Worm (Caenorhabditis elegans): ENCODE measurements around the gene cutl-4.

cutl-4 gene

DNA sequence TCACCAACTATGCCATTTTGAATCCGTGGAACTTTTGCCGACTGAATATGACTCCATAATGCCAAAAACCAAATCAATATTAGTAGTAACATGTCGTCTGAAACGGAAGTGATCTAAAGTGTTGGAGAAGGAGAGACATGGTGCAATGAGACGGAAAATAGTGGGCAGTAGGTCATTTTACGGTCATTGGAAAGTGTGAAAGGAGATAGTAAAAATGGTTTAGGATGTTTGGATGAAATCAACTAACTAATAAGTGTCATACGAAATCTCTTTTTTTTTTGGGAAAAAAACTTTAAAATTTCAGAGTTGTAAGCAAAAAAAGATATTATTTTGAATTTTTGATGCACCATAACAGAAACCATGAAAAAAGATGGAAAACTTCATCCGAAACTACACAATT lies at the start of gene cutl-4:
cutl-4 (minus strand) TSS at position 101 of the 400 bp plus-strand sequence.
- TF ChIP-seq fos-1 (tag; optimal IDR thresholded peaks at IDR 0.05) (no peak), duxl-1 (tag; optimal IDR thresholded peaks at IDR 0.05; ENCODE audit: poor library complexity) (no peak), ceh-44 (GFP tag; IDR thresholded peaks at IDR 0.05) (no peak), aha-1 (tag) (no peak), unc-39 (tag; optimal IDR thresholded peaks at IDR 0.05) (no peak), ceh-82 (tag; optimal IDR thresholded peaks at IDR 0.05) (no peak), attf-4 (tag; optimal IDR thresholded peaks at IDR 0.05) (no peak)

DNA sequence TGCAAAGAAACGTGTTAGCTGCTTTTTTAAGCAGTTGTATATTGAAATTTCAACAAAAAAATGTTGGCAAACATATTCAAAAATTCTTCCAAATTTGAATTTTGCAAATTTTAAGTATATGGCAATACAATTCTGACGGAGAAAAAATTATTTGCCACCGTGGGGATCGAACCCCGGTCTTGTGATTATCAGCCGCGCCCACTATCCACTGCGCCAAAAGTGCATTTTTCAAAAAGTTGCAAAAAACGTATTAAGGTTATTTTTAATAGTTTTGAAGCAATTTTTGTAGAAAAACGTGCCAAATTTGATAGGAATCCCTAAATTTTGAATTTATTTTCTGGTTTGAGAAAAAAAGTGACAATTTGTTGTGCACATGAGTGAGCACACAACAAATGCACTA lies 44.7 kb upstream of the cutl-4 start:
- TF ChIP-seq nhr-11 (tag; optimal IDR thresholded peaks at IDR 0.05) (no peak), unc-62 (GFP tag; optimal IDR thresholded peaks at IDR 0.05 in 1 of 2) (peak in 1 of 2 experiments; percentile 90), unc-62 (tag; optimal IDR thresholded peaks at IDR 0.05) (no peak)

DNA sequence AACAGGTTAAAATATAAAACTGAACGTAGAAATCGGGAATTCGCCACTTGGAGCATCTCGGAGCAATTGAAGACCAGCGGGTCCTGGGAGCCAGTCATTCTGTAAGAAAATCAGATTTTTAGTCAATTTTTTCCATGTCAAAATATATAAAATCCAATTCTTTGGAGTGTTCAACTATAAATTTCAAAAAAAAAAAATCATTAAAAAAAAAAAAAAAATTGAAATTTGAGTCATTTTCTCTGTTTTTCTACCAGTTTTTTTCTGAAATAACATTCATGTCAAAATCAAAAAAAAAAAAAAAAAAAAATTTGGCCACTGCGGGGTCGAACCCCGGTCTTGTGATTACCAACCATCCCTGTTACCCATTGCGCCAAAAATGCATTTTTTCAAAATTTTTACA lies 43.8 kb upstream of the cutl-4 start, which contains the start of gene srab-12:
srab-12 (minus strand) TSS at position 101 of the 400 bp plus-strand sequence.
- TF ChIP-seq vab-7 (GFP tag; IDR thresholded peaks at IDR 0.05) = no peak
- no peak for TF ChIP-seq fos-1 (tag; optimal IDR thresholded peaks at IDR 0.05)
- TF ChIP-seq skn-1 (tag; optimal IDR thresholded peaks at IDR 0.05) = no peak
- TF ChIP-seq zip-2 (tag; optimal IDR thresholded peaks at IDR 0.05) = no peak
- TF ChIP-seq ama-1 (optimal IDR thresholded peaks at IDR 0.05) = no peak
- TF ChIP-seq fkh-10 (GFP tag; optimal IDR thresholded peaks at IDR 0.05) = no peak
- TF ChIP-seq T26A8.4 (GFP tag; IDR thresholded peaks at IDR 0.05) = no peak
- TF ChIP-seq aly-2 (tag; optimal IDR thresholded peaks at IDR 0.05) = no peak
- no peak for TF ChIP-seq ceh-62 (tag; optimal IDR thresholded peaks at IDR 0.05)
- no peak for TF ChIP-seq zag-1 (tag; optimal IDR thresholded peaks at IDR 0.05)
- TF ChIP-seq mdt-29 (GFP tag; IDR thresholded peaks at IDR 0.05) = no peak
- TF ChIP-seq lin-29 (GFP tag; IDR thresholded peaks at IDR 0.05) = no peak
- no peak for TF ChIP-seq F37D6.2 (tag; optimal IDR thresholded peaks at IDR 0.05)
- no peak for TF ChIP-seq php-3 (GFP tag; IDR thresholded peaks at IDR 0.05)

DNA sequence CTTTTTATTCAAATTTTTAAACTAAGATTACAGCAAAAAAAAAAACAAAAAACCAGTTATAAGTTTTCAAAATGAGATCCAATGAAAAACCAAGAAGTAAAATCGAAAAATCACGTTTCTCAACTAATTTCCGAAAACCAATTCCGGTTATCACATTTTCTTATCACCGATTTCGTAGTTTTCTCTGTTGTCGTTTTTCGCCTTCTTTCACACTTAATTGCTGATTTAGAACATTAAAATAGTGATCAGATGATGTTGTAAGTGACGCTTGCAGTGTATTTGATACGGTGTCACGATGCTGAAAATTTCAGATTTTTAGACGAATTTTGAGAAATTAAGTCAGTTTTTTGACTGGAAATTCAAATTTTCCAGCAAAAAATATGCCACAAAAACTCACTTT lies 40.6 kb upstream of the cutl-4 start:
- TF ChIP-seq mep-1 (tag; optimal IDR thresholded peaks at IDR 0.05) = peak; percentile 22
- TF ChIP-seq aha-1 (tag) = peak; percentile 13
- no peak for TF ChIP-seq daf-16 (GFP tag; optimal IDR thresholded peaks at IDR 0.05)
- TF ChIP-seq daf-16 (tag; optimal IDR thresholded peaks at IDR 0.05) = peak; percentile 21
- TF ChIP-seq unc-62 (GFP tag; optimal IDR thresholded peaks at IDR 0.05 in 1 of 2) = peak in 1 of 2 experiments; percentile 30
- TF ChIP-seq unc-62 (tag; optimal IDR thresholded peaks at IDR 0.05) = no peak
- peak; percentile 47 for TF ChIP-seq dve-1 (tag; optimal IDR thresholded peaks at IDR 0.05; ENCODE audit: insufficient read depth)
- TF ChIP-seq pqm-1 (tag; optimal IDR thresholded peaks at IDR 0.05) = peak; percentile 53
- no peak for TF ChIP-seq dmd-8 (GFP tag; IDR thresholded peaks at IDR 0.05)
- peak; percentile 69 for TF ChIP-seq nhr-28 (tag; optimal IDR thresholded peaks at IDR 0.05)
- TF ChIP-seq dmd-6 (GFP tag; IDR thresholded peaks at IDR 0.05) = peak; percentile 20; the same call in 1 of the 2 replicates
- no peak for TF ChIP-seq jun-1 (tag; optimal IDR thresholded peaks at IDR 0.05)
- TF ChIP-seq php-3 (GFP tag; IDR thresholded peaks at IDR 0.05) = peak; percentile 49; the same call in 1 of the 2 replicates
- TF ChIP-seq hlh-30 (tag; optimal IDR thresholded peaks at IDR 0.05; ENCODE audit: insufficient read depth) = peak; percentile 63
- TF ChIP-seq attf-4 (tag; optimal IDR thresholded peaks at IDR 0.05) = no peak

DNA sequence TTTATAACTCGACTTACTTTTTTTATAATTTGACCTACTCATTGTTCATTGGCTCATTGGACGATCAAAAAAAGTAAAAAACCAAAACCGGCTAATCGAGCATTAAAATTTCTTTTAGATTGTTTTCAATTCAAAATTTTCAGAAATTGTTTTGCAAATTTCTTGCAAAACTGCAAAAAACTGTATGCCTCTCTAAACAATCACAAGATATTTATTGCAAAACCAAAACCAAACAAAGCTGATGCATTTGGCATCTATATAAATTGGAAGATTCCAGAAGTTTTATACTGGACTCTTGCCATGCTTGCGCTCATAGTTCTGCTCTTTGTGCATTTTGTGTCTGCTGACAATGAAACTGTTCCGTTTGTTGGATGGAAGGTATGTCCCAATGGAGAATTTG lies 37.9 kb upstream of the cutl-4 start, which contains the start of gene C47A10.12:
C47A10.12 (plus strand) TSS at position 301 of the 400 bp plus-strand sequence.
- TF ChIP-seq aha-1 (tag) (peak; percentile 4), saeg-2 (GFP tag; IDR thresholded peaks at IDR 0.05) (no peak)

DNA sequence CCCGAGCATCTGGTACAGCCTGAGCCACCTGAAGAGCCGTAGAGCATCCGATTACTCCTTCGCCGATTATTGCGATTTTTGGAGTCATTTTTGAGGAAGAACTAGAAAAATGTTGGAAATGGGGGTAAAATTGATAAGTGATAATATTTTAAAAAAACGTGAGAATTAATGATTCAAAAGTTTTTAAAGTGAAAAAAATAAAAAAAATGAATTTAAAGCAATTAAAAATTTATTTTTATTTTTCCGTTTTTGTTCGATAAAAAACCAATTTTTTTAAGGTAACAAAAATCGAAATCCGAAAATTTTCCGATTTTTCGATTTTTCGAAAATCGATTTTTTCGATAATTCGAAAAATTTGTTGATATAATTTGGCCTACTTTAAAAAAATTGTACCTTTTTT lies 37.4 kb upstream of the cutl-4 start, which contains the start of gene ddo-1:
ddo-1 (minus strand) TSS at position 101 of the 400 bp plus-strand sequence.
- TF ChIP-seq rbr-2 (tag; optimal IDR thresholded peaks at IDR 0.05) (no peak), lin-13 (GFP tag; optimal IDR thresholded peaks at IDR 0.05) (no peak), ZK337.2 (GFP tag; IDR thresholded peaks at IDR 0.05) (no peak)

All from whole organism, L4 larva.